Worm (Caenorhabditis elegans) whole organism, L4 larva: Measurements from ENCODE around the gene M01E10.3.

Experiments used
- ama-1 ChIP-seq: fragments of 150-350 bp; optimal IDR thresholded peaks from 2 replicates; lab custom pipeline; 2014; ENCODE audit warnings: inconsistent platforms, mixed read lengths
- daf-19 ChIP-seq: fragments of 200-800 bp; sonication (Bioruptor generic); conservative IDR thresholded peaks from 2 replicates; pipeline ENCODE4 v1.3.6; 2022; ENCODE audit warnings: missing genetic modification characterization, missing compliant biosample characterization
- dpl-1 ChIP-seq: fragments of 150-350 bp; optimal IDR thresholded peaks from 2 replicates; lab custom pipeline; 2014; ENCODE audit warnings: missing biosample characterization, missing genetic modification reagents, missing genetic modification characterization
- lin-13 ChIP-seq: fragments of 150-350 bp; optimal IDR thresholded peaks from 2 replicates; lab custom pipeline; 2014; ENCODE audit warnings: missing biosample characterization, missing genetic modification reagents, missing genetic modification characterization
- lin-39 ChIP-seq: fragments of 150-350 bp; optimal IDR thresholded peaks from 2 replicates; lab custom pipeline; 2014; ENCODE audit warnings: missing biosample characterization, missing genetic modification reagents, missing genetic modification characterization
- nhr-76 ChIP-seq: fragments of 150-350 bp; optimal IDR thresholded peaks from 2 replicates; lab custom pipeline; 2014; ENCODE audit warnings: missing biosample characterization, missing genetic modification characterization
- zfp-2 ChIP-seq: sonication (generic microtip); optimal IDR thresholded peaks from 2 replicates; lab custom pipeline; 2016; ENCODE audit warnings: mild to moderate bottlenecking, missing genetic modification characterization, missing compliant biosample characterization
- ztf-11 ChIP-seq: fragments of 150-350 bp; optimal IDR thresholded peaks from 2 replicates; lab custom pipeline; 2014; ENCODE audit warnings: missing biosample characterization, missing genetic modification characterization

- TF ChIP-seq ztf-11 (tag; lab: Kevin White, UChicago) (no peak), dpl-1 (GFP tag; lab: Kevin White, UChicago) (no peak), ama-1 (lab: Kevin White, UChicago) (no peak), nhr-76 (tag; lab: Kevin White, UChicago) (no peak), zfp-2 (tag; lab: Kevin White, UChicago) (no peak), daf-19 (GFP tag; lab: Robert Waterston, UW) (no peak), lin-39 (tag; lab: Kevin White, UChicago) (no peak), lin-13 (GFP tag; lab: Kevin White, UChicago) (no peak)
Measured at ce11 chrIII:2076546-2077134, 22.7 kb upstream of the M01E10.3 start, which contains the start of gene Y39A3A.4.
